Worm (Caenorhabditis elegans) whole organism, dauer: ENCODE measurements around the gene mrp-2.

Experiments used
- unc-62 ChIP-seq: sonication (generic microtip); optimal IDR thresholded peaks from 2 replicates; lab custom pipeline; 2017; ENCODE audit warnings: missing biosample characterization, missing genetic modification reagents, missing genetic modification characterization

The mrp-2 gene

DNA sequence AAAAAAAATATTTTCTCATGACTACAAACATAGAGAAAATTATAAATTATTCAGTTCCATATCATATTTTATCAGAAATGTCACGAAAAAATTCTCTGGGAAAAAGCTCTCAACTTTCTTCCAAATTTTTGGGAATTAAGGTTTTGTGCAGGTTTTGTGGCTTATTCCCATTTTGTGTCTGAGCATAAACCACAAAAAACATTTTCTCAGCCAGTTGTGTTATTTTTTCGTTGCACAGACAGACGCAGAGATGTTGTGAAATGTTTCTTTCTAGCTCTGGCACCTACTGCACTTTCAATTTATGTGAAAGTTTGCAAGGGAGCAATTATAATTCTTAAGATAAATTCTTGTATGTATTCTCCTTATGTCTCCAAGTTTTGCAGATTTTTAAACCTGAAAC is 2.6 kb upstream of the mrp-2 start:
- TF ChIP-seq unc-62 (GFP tag; lab: Kevin White, UChicago), result no peak

DNA sequence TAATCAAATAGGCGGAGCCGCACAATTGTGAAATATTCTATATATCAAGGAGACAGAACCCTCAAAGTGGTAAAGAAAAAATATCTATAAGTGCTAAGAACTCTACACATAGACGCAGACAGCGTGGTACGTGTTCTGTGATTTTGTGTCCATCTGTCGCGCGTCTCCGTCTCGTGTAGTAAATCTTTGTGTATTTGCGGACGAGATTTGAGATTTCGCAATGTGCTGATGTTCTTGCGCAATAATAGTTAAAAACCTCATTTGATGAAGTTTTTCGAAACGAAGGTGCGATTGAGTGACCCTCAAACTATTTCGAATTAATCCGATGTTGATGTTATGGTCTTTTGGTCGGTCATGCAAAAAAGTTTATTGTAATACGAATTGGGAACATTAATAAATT is 769 bp upstream of the mrp-2 start:
- TF ChIP-seq unc-62 (GFP tag; lab: Kevin White, UChicago), result no peak

ce11 chrX:571367-571766 is 1.1 kb downstream of the mrp-2 start:
- no peak for TF ChIP-seq unc-62 (GFP tag; lab: Kevin White, UChicago)

DNA sequence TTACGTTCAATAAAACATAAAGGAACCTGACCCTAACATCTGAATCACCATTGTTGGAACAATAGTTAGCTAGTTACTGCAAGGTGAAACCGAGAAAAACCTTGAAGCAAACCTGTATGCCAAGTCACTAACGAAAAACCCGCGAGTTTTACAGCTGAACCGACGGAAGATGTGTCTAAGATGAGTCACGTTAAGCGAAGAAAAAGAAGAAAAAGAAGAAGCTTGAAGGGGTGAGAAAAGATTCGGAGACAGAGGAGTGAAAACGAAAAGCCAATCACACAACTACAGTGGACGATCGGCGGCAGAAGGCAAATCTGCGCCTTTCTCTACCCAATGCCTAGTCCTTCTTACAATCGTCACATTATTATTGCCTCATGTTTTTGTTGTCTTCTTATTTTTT is 14.6 kb downstream of the mrp-2 start, which contains the start of gene nas-38:
nas-38 (plus strand) TSS at position 301 of the 400 bp plus-strand sequence.
- no peak for TF ChIP-seq unc-62 (GFP tag; lab: Kevin White, UChicago)

- TF ChIP-seq unc-62 (GFP tag; lab: Kevin White, UChicago), result no peak
Measured at ce11 chrX:557195-557594, 15.3 kb downstream of the mrp-2 start, which contains the start of gene hlh-19. TSS of gene hlh-19 (minus strand) at chrX:557295.

- TF ChIP-seq unc-62 (GFP tag; lab: Kevin White, UChicago), result no peak
Measured at ce11 chrX:555043-555791, 17.3 kb downstream of the mrp-2 start.

DNA sequence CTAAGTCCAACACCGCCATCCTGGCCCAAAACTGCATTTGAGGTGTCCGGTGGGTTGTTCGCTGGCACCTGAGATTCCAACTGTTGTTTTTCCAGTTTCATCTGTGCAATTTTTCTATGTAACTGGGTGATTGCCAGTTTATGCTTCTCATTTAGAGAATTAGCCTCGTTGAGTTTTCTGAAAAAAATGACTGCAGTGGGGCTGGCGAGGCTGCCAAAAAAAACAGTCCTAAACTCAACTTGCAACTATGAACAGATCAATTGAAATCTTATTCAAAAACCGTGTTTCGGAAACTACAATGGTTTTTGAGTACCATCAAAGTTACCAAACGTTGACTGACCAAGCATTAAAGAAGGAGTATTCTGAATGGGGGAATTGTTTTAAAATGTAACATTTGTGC is 18.6 kb downstream of the mrp-2 start, which contains the start of gene F57C12.6:
F57C12.6 (minus strand) TSS at position 101 of the 400 bp plus-strand sequence.
- no peak for TF ChIP-seq unc-62 (GFP tag; lab: Kevin White, UChicago)

DNA sequence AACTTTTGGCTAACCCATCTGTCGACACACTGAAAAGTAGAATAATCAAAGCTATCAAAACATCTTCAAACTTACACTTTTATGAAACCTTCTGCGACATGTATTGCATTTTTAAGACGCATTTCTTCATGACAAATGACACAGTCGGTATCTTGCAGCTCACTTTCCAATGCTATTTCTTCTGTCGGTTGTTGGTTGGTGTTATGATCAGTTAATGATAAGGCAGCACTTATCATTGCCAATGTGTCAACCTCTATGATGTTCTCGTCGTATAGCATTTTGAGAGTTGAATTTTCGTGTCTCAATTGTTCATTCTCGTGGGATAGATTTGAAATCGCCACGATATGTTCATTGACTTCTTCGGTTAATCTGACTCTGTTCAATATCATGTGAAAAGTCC is 19.1 kb downstream of the mrp-2 start:
- no peak for TF ChIP-seq unc-62 (GFP tag; lab: Kevin White, UChicago)

ce11 chrX:551175-551729 is 21.2 kb downstream of the mrp-2 start, which contains the start of gene F57C12.2:
TSS of gene F57C12.2 (minus strand) at chrX:551392.
- TF ChIP-seq unc-62 (GFP tag; lab: Kevin White, UChicago), result no peak

- TF ChIP-seq unc-62 (GFP tag; lab: Kevin White, UChicago), result no peak
Measured at ce11 chrX:542807-543206, 29.7 kb downstream of the mrp-2 start, which contains the start of gene F28C10.1. TSS of gene F28C10.1 (plus strand) at chrX:543107.

ce11 chrX:538083-538482 is 34.4 kb downstream of the mrp-2 start:
- no peak for TF ChIP-seq unc-62 (GFP tag; lab: Kevin White, UChicago)

DNA sequence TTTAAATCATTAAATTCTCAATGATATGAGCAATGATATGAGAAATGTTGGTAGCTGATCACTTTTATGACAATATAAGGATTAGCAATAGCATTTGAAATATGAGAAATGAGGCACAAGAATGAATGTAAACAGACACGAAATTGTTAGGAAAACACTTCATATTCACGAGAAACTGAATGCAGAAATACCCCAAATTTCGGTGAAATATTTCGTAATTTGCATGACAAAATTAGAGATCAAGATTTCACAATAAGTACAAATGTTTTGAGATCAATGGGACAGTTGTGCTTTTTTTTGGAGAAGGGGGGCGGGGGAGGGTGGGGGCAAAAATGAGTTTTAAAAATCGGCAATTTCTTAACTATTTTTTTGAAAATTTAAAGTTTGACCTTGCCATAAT is 36.1 kb downstream of the mrp-2 start:
- TF ChIP-seq unc-62 (GFP tag; lab: Kevin White, UChicago), result no peak

- TF ChIP-seq unc-62 (GFP tag; lab: Kevin White, UChicago), result no peak
Measured at ce11 chrX:535728-536127, 36.8 kb downstream of the mrp-2 start, which contains the start of gene F28C10.3. TSS of gene F28C10.3 (minus strand) at chrX:535828.

ce11 chrX:530909-531308 is 41.6 kb downstream of the mrp-2 start, which contains the start of gene B0310.6:
TSS of gene B0310.6 (minus strand) at chrX:531009.
- no peak for TF ChIP-seq unc-62 (GFP tag; lab: Kevin White, UChicago)

- no peak for TF ChIP-seq unc-62 (GFP tag; lab: Kevin White, UChicago)
Measured at ce11 chrX:530011-530410, 42.5 kb downstream of the mrp-2 start, which contains the start of gene ugt-46. TSS of gene ugt-46 (minus strand) at chrX:530289.

DNA sequence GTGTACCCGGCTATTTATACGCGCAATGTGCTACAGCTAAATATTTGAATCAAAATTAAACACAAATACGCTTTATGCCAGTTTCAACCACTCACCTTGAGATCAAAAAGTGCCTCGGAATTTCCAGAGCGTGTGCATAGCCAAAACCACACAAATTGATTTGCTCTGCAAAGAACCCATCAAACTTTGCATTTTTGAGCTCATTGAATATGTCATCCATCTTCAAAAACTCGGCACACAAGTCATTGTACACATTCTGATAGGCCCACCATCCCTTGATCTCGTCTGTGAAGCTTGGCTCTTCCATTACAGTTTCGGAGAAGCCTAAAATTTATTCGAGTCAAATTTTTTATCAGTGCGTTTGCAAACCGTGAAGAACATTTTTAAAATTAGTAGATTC is 43.1 kb downstream of the mrp-2 start:
- TF ChIP-seq unc-62 (GFP tag; lab: Kevin White, UChicago), result no peak
